Fruit fly (Drosophila melanogaster) whole organism, pupa: ENCODE results near the gene CG42751.

Experiments
- CG12605 ChIP-seq: fragments of 200-800 bp; sonication (Bioruptor generic); IDR thresholded peaks from 2 replicates; pipeline ENCODE4 v1.3.6; 2022; ENCODE audit warnings: missing biosample characterization, missing genetic modification characterization
- CG14655 ChIP-seq: fragments of 200-800 bp; sonication (Bioruptor generic); optimal IDR thresholded peaks from 3 replicates; lab custom pipeline; 2017; ENCODE audit warnings: mild to moderate bottlenecking, missing biosample characterization, missing genetic modification reagents, missing genetic modification characterization
- CG32121 ChIP-seq: fragments of 200-800 bp; sonication (Bioruptor generic); IDR thresholded peaks from 2 replicates; pipeline ENCODE4 v1.3.6; 2022; ENCODE audit warnings: missing biosample characterization, missing genetic modification characterization
- CG34367 ChIP-seq: fragments of 200-800 bp; sonication (Bioruptor generic); optimal IDR thresholded peaks from 2 replicates; lab custom pipeline; 2018; ENCODE audit warnings: missing biosample characterization, mild to moderate bottlenecking, missing genetic modification characterization
- CG4496 ChIP-seq: fragments of 200-800 bp; sonication (Bioruptor generic); IDR thresholded peaks from 3 replicates; pipeline ENCODE4 v1.3.6; 2022; ENCODE audit warnings: missing biosample characterization, missing genetic modification characterization
- CG8159 ChIP-seq: fragments of 200-800 bp; sonication (Bioruptor generic); optimal IDR thresholded peaks from 3 replicates; lab custom pipeline; 2018; ENCODE audit warnings: missing biosample characterization, mild to moderate bottlenecking, missing genetic modification characterization, moderate library complexity
- CG8301 ChIP-seq: fragments of 200-800 bp; sonication (Bioruptor generic); optimal IDR thresholded peaks from 2 replicates; lab custom pipeline; 2018; ENCODE audit warnings: missing biosample characterization, mild to moderate bottlenecking, missing genetic modification characterization
- CG9948 ChIP-seq: fragments of 200-800 bp; sonication (Bioruptor generic); optimal IDR thresholded peaks from 2 replicates; lab custom pipeline; 2018; ENCODE audit warnings: missing biosample characterization, mild to moderate bottlenecking, missing genetic modification characterization, moderate library complexity
- EcR ChIP-seq: fragments of 200-800 bp; sonication (Bioruptor generic); optimal IDR thresholded peaks from 3 replicates; lab custom pipeline; 2019; ENCODE audit warnings: missing biosample characterization, missing genetic modification characterization, mild to moderate bottlenecking, moderate library complexity, missing genetic modification reagents
- Pif1B ChIP-seq: fragments of 200-800 bp; sonication (Bioruptor generic); optimal IDR thresholded peaks from 3 replicates; lab custom pipeline; 2016; ENCODE audit warnings: missing biosample characterization, missing genetic modification characterization
- fd96Ca ChIP-seq: fragments of 200-800 bp; sonication (Bioruptor generic); IDR thresholded peaks from 3 replicates; pipeline ENCODE4 v1.3.6; 2022; ENCODE audit warnings: missing biosample characterization, missing genetic modification characterization
- gl ChIP-seq: fragments of 200-800 bp; sonication (Bioruptor generic); optimal IDR thresholded peaks from 2 replicates; lab custom pipeline; 2018; ENCODE audit warnings: missing biosample characterization, mild to moderate bottlenecking, missing genetic modification characterization
- rn ChIP-seq: fragments of 200-800 bp; sonication (Bioruptor generic); IDR thresholded peaks from 2 replicates; pipeline ENCODE4 v1.3.6; 2022; ENCODE audit warnings: missing biosample characterization, missing genetic modification characterization

- no peak for TF ChIP-seq CG4496 (GFP tag; lab: Robert Waterston, UW)
- TF ChIP-seq CG32121 (GFP tag; lab: Robert Waterston, UW), result no peak
- no peak for TF ChIP-seq fd96Ca (GFP tag; lab: Robert Waterston, UW)
- no peak for TF ChIP-seq gl (tag; lab: Kevin White, UChicago)
- TF ChIP-seq CG9948 (tag; lab: Kevin White, UChicago), result no peak
- no peak for TF ChIP-seq EcR (GFP tag; lab: Kevin White, UChicago)
- no peak for TF ChIP-seq CG34367 (tag; lab: Kevin White, UChicago)
- TF ChIP-seq CG8159 (tag; lab: Kevin White, UChicago), result no peak
- TF ChIP-seq CG12605, result no peak
- TF ChIP-seq CG8301 (tag; lab: Kevin White, UChicago), result no peak
- no peak for TF ChIP-seq Pif1B (GFP tag; lab: Kevin White, UChicago)
- TF ChIP-seq rn (GFP tag; lab: Robert Waterston, UW), result no peak
- no peak for TF ChIP-seq CG14655 (GFP tag; lab: Kevin White, UChicago)
These were observed 8.0 kb upstream of the CG42751 start for dm6 chr2L:11845159-11845788.
